Fruit fly (Drosophila melanogaster) whole organism, prepupa: ENCODE measurements around the gene Ir94e.

Experiments used
- Blimp-1 ChIP-seq: fragments of 200-800 bp; sonication (Bioruptor generic); optimal IDR thresholded peaks from 3 replicates; lab custom pipeline; 2017; ENCODE audit warnings: missing biosample characterization, missing genetic modification characterization, mild to moderate bottlenecking, moderate library complexity, missing genetic modification reagents
- CG10631 ChIP-seq: fragments of 200-800 bp; sonication (Bioruptor generic); optimal IDR thresholded peaks from 2 replicates; lab custom pipeline; 2016; ENCODE audit warnings: missing biosample characterization, missing genetic modification characterization
- CG10669 ChIP-seq: fragments of 200-800 bp; sonication (Bioruptor generic); optimal IDR thresholded peaks from 3 replicates; lab custom pipeline; 2018; ENCODE audit warnings: missing biosample characterization, mild to moderate bottlenecking, missing genetic modification characterization, moderate library complexity
- CG11294 ChIP-seq: fragments of 200-800 bp; sonication (Bioruptor generic); IDR thresholded peaks from 2 replicates; pipeline ENCODE4 v1.3.6; 2022; ENCODE audit warnings: missing biosample characterization, missing genetic modification characterization
- CG11762 ChIP-seq: fragments of 200-800 bp; sonication (Bioruptor generic); optimal IDR thresholded peaks from 3 replicates; lab custom pipeline; 2016; ENCODE audit warnings: missing biosample characterization, missing genetic modification characterization; ENCODE audit not compliant: insufficient read depth
- CG11902 ChIP-seq: fragments of 200-800 bp; sonication (Bioruptor generic); optimal IDR thresholded peaks from 3 replicates; lab custom pipeline; 2016; ENCODE audit warnings: missing biosample characterization, missing genetic modification characterization
- CG15336 ChIP-seq: fragments of 200-800 bp; sonication (Bioruptor generic); IDR thresholded peaks from 2 replicates; pipeline ENCODE4 v1.3.6; 2022; ENCODE audit warnings: missing biosample characterization, missing genetic modification characterization
- CG1621 ChIP-seq: fragments of 200-800 bp; sonication (Bioruptor generic); optimal IDR thresholded peaks from 3 replicates; lab custom pipeline; 2018; ENCODE audit warnings: missing biosample characterization, mild to moderate bottlenecking, missing genetic modification characterization
- CG16779 ChIP-seq: fragments of 200-800 bp; sonication (Bioruptor generic); optimal IDR thresholded peaks from 3 replicates; lab custom pipeline; 2017; ENCODE audit warnings: missing biosample characterization, mild to moderate bottlenecking, missing genetic modification characterization
- CG3032 ChIP-seq: fragments of 200-800 bp; optimal IDR thresholded peaks from 2 replicates; lab custom pipeline; 2019; ENCODE audit warnings: missing biosample characterization, mild to moderate bottlenecking, missing genetic modification characterization, moderate library complexity
- CG31627 ChIP-seq: fragments of 200-800 bp; sonication (Bioruptor generic); optimal IDR thresholded peaks from 3 replicates; lab custom pipeline; 2016; ENCODE audit warnings: missing biosample characterization, missing genetic modification characterization
- CG32006 ChIP-seq: fragments of 200-800 bp; sonication (Bioruptor generic); optimal IDR thresholded peaks from 3 replicates; lab custom pipeline; 2017; ENCODE audit warnings: missing biosample characterization, mild to moderate bottlenecking, missing genetic modification characterization
- CG34406 ChIP-seq: fragments of 200-800 bp; sonication (Bioruptor generic); optimal IDR thresholded peaks from 3 replicates; lab custom pipeline; 2016; ENCODE audit warnings: missing biosample characterization, missing genetic modification characterization
- CG3919 ChIP-seq: fragments of 200-800 bp; sonication (Bioruptor generic); optimal IDR thresholded peaks from 3 replicates; lab custom pipeline; 2016; ENCODE audit warnings: missing biosample characterization, missing genetic modification characterization
- CG4318 ChIP-seq: fragments of 200-800 bp; sonication (Bioruptor generic); optimal IDR thresholded peaks from 3 replicates; lab custom pipeline; 2017; ENCODE audit warnings: missing biosample characterization, mild to moderate bottlenecking, missing genetic modification characterization
- CG6163 ChIP-seq: fragments of 200-800 bp; sonication (Bioruptor generic); IDR thresholded peaks from 3 replicates; pipeline ENCODE4 v1.3.6; 2022; ENCODE audit warnings: missing biosample characterization, missing genetic modification characterization
- CG6792 ChIP-seq: fragments of 200-800 bp; sonication (Bioruptor generic); optimal IDR thresholded peaks from 3 replicates; lab custom pipeline; 2016; ENCODE audit warnings: missing biosample characterization, missing genetic modification characterization
- CG6808 ChIP-seq: fragments of 200-800 bp; sonication (Bioruptor generic); optimal IDR thresholded peaks from 3 replicates; lab custom pipeline; 2017; ENCODE audit warnings: missing biosample characterization, missing genetic modification characterization, mild to moderate bottlenecking, moderate library complexity, missing genetic modification reagents
- CG6854 ChIP-seq: fragments of 200-800 bp; sonication (Bioruptor generic); optimal IDR thresholded peaks from 2 replicates; lab custom pipeline; 2017; ENCODE audit warnings: missing biosample characterization, mild to moderate bottlenecking, missing genetic modification characterization
- CG7368 ChIP-seq: fragments of 200-800 bp; sonication (Bioruptor generic); optimal IDR thresholded peaks from 3 replicates; lab custom pipeline; 2016; ENCODE audit warnings: missing biosample characterization, missing genetic modification characterization
- CG8119 ChIP-seq: fragments of 200-800 bp; sonication (Bioruptor generic); IDR thresholded peaks from 3 replicates; pipeline ENCODE4 v1.3.6; 2022; ENCODE audit warnings: missing biosample characterization, missing genetic modification characterization
- CG8632 ChIP-seq: fragments of 200-800 bp; sonication (Bioruptor generic); optimal IDR thresholded peaks from 3 replicates; lab custom pipeline; 2016; ENCODE audit warnings: missing biosample characterization, missing genetic modification characterization
- CG9139 ChIP-seq: fragments of 200-800 bp; sonication (Bioruptor generic); optimal IDR thresholded peaks from 3 replicates; lab custom pipeline; 2017; ENCODE audit warnings: missing biosample characterization, mild to moderate bottlenecking, missing genetic modification characterization
- Eip75B ChIP-seq: fragments of 200-800 bp; sonication (Bioruptor generic); optimal IDR thresholded peaks from 3 replicates; lab custom pipeline; 2016; ENCODE audit warnings: missing biosample characterization, missing genetic modification characterization
- Eip78C ChIP-seq: fragments of 200-800 bp; sonication (Bioruptor generic); peaks from one replicate; lab custom pipeline; 2016; ENCODE audit warnings: missing biosample characterization, missing genetic modification characterization
- Eip93F ChIP-seq: fragments of 200-800 bp; sonication (Bioruptor generic); optimal IDR thresholded peaks from 2 replicates; lab custom pipeline; 2016; ENCODE audit warnings: missing biosample characterization, mild to moderate bottlenecking, missing genetic modification characterization
- Ets21C ChIP-seq: fragments of 200-800 bp; sonication (Bioruptor generic); optimal IDR thresholded peaks from 3 replicates; lab custom pipeline; 2016; ENCODE audit warnings: missing biosample characterization, missing genetic modification characterization
- Gug ChIP-seq: fragments of 200-800 bp; sonication (Bioruptor generic); IDR thresholded peaks from 2 replicates; pipeline ENCODE4 v1.3.6; 2022; ENCODE audit warnings: missing biosample characterization, missing genetic modification characterization
- Hr38 ChIP-seq: sonication (Bioruptor generic); optimal IDR thresholded peaks from 2 replicates; lab custom pipeline; 2016; ENCODE audit warnings: missing biosample characterization, missing genetic modification characterization
- Lpt ChIP-seq: fragments of 200-800 bp; sonication (Bioruptor generic); optimal IDR thresholded peaks from 3 replicates; lab custom pipeline; 2016; ENCODE audit warnings: missing biosample characterization, missing genetic modification characterization
- Met ChIP-seq: fragments of 200-800 bp; sonication (Bioruptor generic); optimal IDR thresholded peaks from 3 replicates; lab custom pipeline; 2016; ENCODE audit warnings: missing biosample characterization, missing genetic modification characterization
- OdsH ChIP-seq: fragments of 200-800 bp; sonication (Bioruptor generic); optimal IDR thresholded peaks from 3 replicates; lab custom pipeline; 2016; ENCODE audit warnings: missing biosample characterization, missing genetic modification characterization
- Sox102F ChIP-seq: fragments of 200-800 bp; sonication (Bioruptor generic); optimal IDR thresholded peaks from 2 replicates; lab custom pipeline; 2016; ENCODE audit warnings: missing biosample characterization, mild to moderate bottlenecking, missing genetic modification characterization
- Sox14 ChIP-seq: fragments of 200-800 bp; sonication (Bioruptor generic); optimal IDR thresholded peaks from 3 replicates; lab custom pipeline; 2016; ENCODE audit warnings: missing biosample characterization, missing genetic modification characterization
- Sox15 ChIP-seq: fragments of 200-800 bp; sonication (Bioruptor generic); optimal IDR thresholded peaks from 3 replicates; lab custom pipeline; 2016; ENCODE audit warnings: missing biosample characterization, missing genetic modification characterization
- achi ChIP-seq: fragments of 200-800 bp; sonication (Bioruptor generic); optimal IDR thresholded peaks from 3 replicates; lab custom pipeline; 2016; ENCODE audit warnings: missing biosample characterization, missing genetic modification characterization
- acj6 ChIP-seq: fragments of 200-800 bp; sonication (Bioruptor generic); optimal IDR thresholded peaks from 3 replicates; lab custom pipeline; 2016; ENCODE audit warnings: missing biosample characterization, missing genetic modification characterization
- cyc ChIP-seq: fragments of 200-800 bp; sonication (Bioruptor generic); optimal IDR thresholded peaks from 3 replicates; lab custom pipeline; 2016; ENCODE audit warnings: missing biosample characterization, missing genetic modification characterization
- dac ChIP-seq: fragments of 200-800 bp; sonication (Bioruptor generic); optimal IDR thresholded peaks from 2 replicates; lab custom pipeline; 2017; ENCODE audit warnings: missing biosample characterization, mild to moderate bottlenecking, missing genetic modification characterization
- eg ChIP-seq: fragments of 200-800 bp; sonication (Bioruptor generic); IDR thresholded peaks from 3 replicates; pipeline ENCODE4 v1.3.6; 2022; ENCODE audit warnings: missing biosample characterization, missing genetic modification characterization
- esn ChIP-seq: fragments of 200-800 bp; sonication (Bioruptor generic); optimal IDR thresholded peaks from 2 replicates; lab custom pipeline; 2016; ENCODE audit warnings: missing biosample characterization, mild to moderate bottlenecking, missing genetic modification characterization, moderate library complexity
- fd59A ChIP-seq: fragments of 200-800 bp; sonication (Bioruptor generic); optimal IDR thresholded peaks from 2 replicates; lab custom pipeline; 2017; ENCODE audit warnings: missing biosample characterization, mild to moderate bottlenecking, missing genetic modification characterization, missing genetic modification reagents
- fd85E ChIP-seq: fragments of 200-800 bp; sonication (Bioruptor generic); optimal IDR thresholded peaks from 3 replicates; lab custom pipeline; 2016; ENCODE audit warnings: missing biosample characterization, missing genetic modification characterization
- net ChIP-seq: fragments of 200-800 bp; sonication (Bioruptor generic); optimal IDR thresholded peaks from 3 replicates; lab custom pipeline; 2016; ENCODE audit warnings: missing biosample characterization, missing genetic modification characterization
- salr ChIP-seq, 2 experiments: fragments of 200-800 bp; sonication (Bioruptor generic); optimal IDR thresholded peaks; 3 replicates each; lab custom pipeline; 2016 to 2018; ENCODE audit warnings: missing biosample characterization in 2 of 2, missing genetic modification characterization in 2 of 2, mild to moderate bottlenecking in 1 of 2
- spab ChIP-seq: fragments of 200-800 bp; sonication (Bioruptor generic); optimal IDR thresholded peaks from 2 replicates; lab custom pipeline; 2017; ENCODE audit warnings: missing biosample characterization, mild to moderate bottlenecking, missing genetic modification characterization, missing genetic modification reagents
- ss ChIP-seq, 2 experiments: fragments of 200-800 bp; sonication (Bioruptor generic); optimal IDR thresholded peaks; 2 replicates in 1 of 2; 3 replicates in 1 of 2; lab custom pipeline; 2017 to 2018; ENCODE audit warnings: mild to moderate bottlenecking in 2 of 2, missing biosample characterization in 2 of 2, missing genetic modification characterization in 2 of 2, moderate library complexity in 1 of 2
- svp ChIP-seq: fragments of 200-800 bp; sonication (Bioruptor generic); peaks from one replicate; lab custom pipeline; 2016; ENCODE audit warnings: missing biosample characterization, missing genetic modification characterization
- topi ChIP-seq: fragments of 200-800 bp; sonication (Bioruptor generic); optimal IDR thresholded peaks from 3 replicates; lab custom pipeline; 2016; ENCODE audit warnings: missing biosample characterization, missing genetic modification characterization
- vri ChIP-seq: fragments of 200-800 bp; sonication (Bioruptor generic); optimal IDR thresholded peaks from 3 replicates; lab custom pipeline; 2016; ENCODE audit warnings: missing biosample characterization, mild to moderate bottlenecking, missing genetic modification characterization

The Ir94e gene

dm6 chr3R:23398979-23399378, 6.3 kb upstream of the Ir94e start (continued):
- TF ChIP-seq CG10631 (GFP tag; lab: Kevin White, UChicago) (no peak), CG15336 (GFP tag; lab: Robert Waterston, UW) (peak; percentile 68), fd85E (GFP tag; lab: Kevin White, UChicago) (no peak), Eip93F (no peak), salr (GFP tag; optimal IDR thresholded peaks at IDR 0.05; lab: Kevin White, UChicago) (no peak), Gug (GFP tag; lab: Robert Waterston, UW) (peak; percentile 14; the same call in 1 of the 2 replicates), CG11294 (peak; percentile 51; the same call in 1 of the 2 replicates)

DNA sequence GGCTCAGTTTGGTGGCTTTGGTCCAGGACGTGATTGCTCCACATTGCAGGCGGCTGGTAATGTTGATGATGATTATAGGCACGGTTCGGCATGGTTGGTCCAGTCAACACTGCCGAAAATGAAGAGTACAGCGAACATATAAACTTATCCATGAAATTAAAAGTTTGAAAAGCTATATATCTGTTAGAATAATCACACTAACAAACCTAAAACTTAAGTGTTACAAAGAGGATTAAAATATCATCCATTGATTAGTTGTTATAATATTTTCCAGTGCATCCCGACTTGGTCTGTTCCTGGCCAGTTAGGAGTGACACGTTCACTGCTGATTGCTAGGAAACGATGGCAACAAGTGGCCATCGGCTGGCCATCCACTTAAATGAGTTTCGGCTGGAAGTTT, 5.6 kb upstream of the Ir94e start:
- TF ChIP-seq spab (no peak), CG3919 (no peak), fd59A (no peak), CG11294 (no peak), CG15336 (GFP tag; lab: Robert Waterston, UW) (peak; percentile 73), CG31627 (GFP tag; lab: Kevin White, UChicago) (no peak), achi (GFP tag; lab: Kevin White, UChicago) (peak; percentile 1), Met (no peak), Sox15 (GFP tag; lab: Kevin White, UChicago) (no peak), Gug (GFP tag; lab: Robert Waterston, UW) (no peak), CG16779 (no peak), acj6 (GFP tag; lab: Kevin White, UChicago) (no peak), cyc (GFP tag; lab: Kevin White, UChicago) (no peak), CG6808 (GFP tag; lab: Kevin White, UChicago) (no peak), CG8632 (GFP tag; lab: Kevin White, UChicago) (no peak), Blimp-1 (GFP tag; lab: Kevin White, UChicago) (no peak), OdsH (GFP tag; lab: Kevin White, UChicago) (peak; percentile 6), CG11902 (no peak), esn (GFP tag; lab: Kevin White, UChicago) (no peak), CG34406 (GFP tag; lab: Kevin White, UChicago) (no peak), CG11762 (GFP tag; lab: Kevin White, UChicago) (no peak), Eip93F (no peak), CG8119 (GFP tag; lab: Robert Waterston, UW) (peak; percentile 64; the same call in 2 of the 3 replicates), Lpt (GFP tag; lab: Kevin White, UChicago) (no peak), CG3032 (tag; lab: Kevin White, UChicago) (no peak), Hr38 (GFP tag; lab: Kevin White, UChicago) (no peak), CG10631 (GFP tag; lab: Kevin White, UChicago) (no peak), dac (no peak), vri (GFP tag; lab: Kevin White, UChicago) (no peak), CG7368 (GFP tag; lab: Kevin White, UChicago) (no peak), CG9139 (GFP tag; lab: Kevin White, UChicago) (no peak), Eip75B (GFP tag; lab: Kevin White, UChicago) (no peak), CG4318 (no peak), Sox14 (no peak), svp (no peak), net (GFP tag; lab: Kevin White, UChicago) (no peak), CG32006 (GFP tag; lab: Kevin White, UChicago) (peak; percentile 48), CG10669 (GFP tag; lab: Kevin White, UChicago) (no peak), topi (GFP tag; lab: Kevin White, UChicago) (no peak), Sox102F (no peak), CG6792 (GFP tag; lab: Kevin White, UChicago) (no peak), ss (GFP tag; optimal IDR thresholded peaks at IDR 0.05; lab: Kevin White, UChicago) (no peak), CG6163 (GFP tag; lab: Robert Waterston, UW) (0 out of 3 replicates have a peak, but pooled peaks have one; percentile 18), CG6854 (GFP tag; lab: Kevin White, UChicago) (no peak), CG1621 (no peak), Eip78C (GFP tag; lab: Kevin White, UChicago) (peak; percentile 47), eg (GFP tag; lab: Robert Waterston, UW) (peak; percentile 76), Ets21C (GFP tag; lab: Kevin White, UChicago) (no peak)
